Worm (Caenorhabditis elegans): Measurements from ENCODE around the gene duxl-1.

DNA sequence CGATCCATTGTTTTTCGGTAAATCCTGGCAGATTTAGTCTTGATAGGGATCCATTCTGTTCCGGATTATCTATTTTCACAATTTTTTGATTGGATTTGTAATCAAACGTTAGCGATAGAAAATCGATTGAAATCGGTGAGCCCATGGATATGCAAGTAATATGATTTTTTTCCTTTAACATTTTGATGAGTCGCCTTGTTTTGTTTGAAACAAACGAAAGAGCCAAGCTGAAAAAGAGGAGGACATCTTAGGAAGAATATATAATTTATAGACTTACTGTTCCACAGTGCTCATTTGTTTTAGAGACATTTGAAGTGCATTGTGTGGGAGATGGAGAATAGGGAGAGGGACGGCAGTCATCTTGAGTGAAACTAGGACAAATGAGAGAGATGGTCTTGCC, 25.3 kb downstream of the duxl-1 start, which contains the start of the genes fbxb-18 and fbxb-19:
- no peak for TF ChIP-seq him-1 (tag; optimal IDR thresholded peaks at IDR 0.05)
- no peak for TF ChIP-seq dao-5 (tag; optimal IDR thresholded peaks at IDR 0.05)
- TF ChIP-seq W03F9.2 (tag; optimal IDR thresholded peaks at IDR 0.05), result no peak

Data from whole organism, L4/young adult.